Worm (Caenorhabditis elegans): Measurements from ENCODE around the gene ttr-42.
A peak's percentile ranks its signal among the peaks of the same experiment; 100 is the strongest.

The ttr-42 gene

ce11 chrX:2559399-2559798 lies 18.1 kb upstream of the ttr-42 start:
- no peak for TF ChIP-seq W03F9.2 (tag; optimal IDR thresholded peaks at IDR 0.05)
- peak; percentile 7 for TF ChIP-seq him-1 (tag; optimal IDR thresholded peaks at IDR 0.05)
- no peak for TF ChIP-seq dao-5 (tag; optimal IDR thresholded peaks at IDR 0.05)

ce11 chrX:2559979-2560378 lies 17.6 kb upstream of the ttr-42 start, which contains the start of gene F52H2.5:
Gene F52H2.5 (minus strand): TSS chrX:2560079.
- TF ChIP-seq him-1 (tag; optimal IDR thresholded peaks at IDR 0.05) (no peak), W03F9.2 (tag; optimal IDR thresholded peaks at IDR 0.05) (no peak), dao-5 (tag; optimal IDR thresholded peaks at IDR 0.05) (no peak)

- TF ChIP-seq him-1 (tag; optimal IDR thresholded peaks at IDR 0.05) (no peak), W03F9.2 (tag; optimal IDR thresholded peaks at IDR 0.05) (no peak)
Measured at ce11 chrX:2564047-2564446, 13.5 kb upstream of the ttr-42 start, which contains the start of gene dhcr-24. Gene dhcr-24 (minus strand): TSS chrX:2564147.

ce11 chrX:2565308-2565773 lies 12.2 kb upstream of the ttr-42 start, which contains the start of gene F52H2.15:
Gene F52H2.15 (plus strand): TSS chrX:2565358.
- no peak for TF ChIP-seq dao-5 (tag; optimal IDR thresholded peaks at IDR 0.05)

ce11 chrX:2567761-2568160 lies 9.8 kb upstream of the ttr-42 start:
- TF ChIP-seq dao-5 (tag; optimal IDR thresholded peaks at IDR 0.05) (no peak), W03F9.2 (tag; optimal IDR thresholded peaks at IDR 0.05) (no peak)

- TF ChIP-seq W03F9.2 (tag; optimal IDR thresholded peaks at IDR 0.05) = no peak
- TF ChIP-seq him-1 (tag; optimal IDR thresholded peaks at IDR 0.05) = no peak
- TF ChIP-seq dao-5 (tag; optimal IDR thresholded peaks at IDR 0.05) = no peak
Measured at ce11 chrX:2569040-2569439, 8.5 kb upstream of the ttr-42 start.

- TF ChIP-seq W03F9.2 (tag; optimal IDR thresholded peaks at IDR 0.05) = no peak
- no peak for TF ChIP-seq dao-5 (tag; optimal IDR thresholded peaks at IDR 0.05)
- TF ChIP-seq him-1 (tag; optimal IDR thresholded peaks at IDR 0.05) = no peak
Measured at ce11 chrX:2572646-2573149, 4.8 kb upstream of the ttr-42 start, which contains the start of the genes ccd-5 and F52H2.1. Gene ccd-5 (minus strand): TSS chrX:2572653. Gene F52H2.1 (plus strand): TSS chrX:2573099.

ce11 chrX:2580524-2580981 lies 3.0 kb downstream of the ttr-42 start, which contains the start of gene H01M10.1:
Gene H01M10.1 (minus strand): TSS chrX:2580574.
- TF ChIP-seq W03F9.2 (tag; optimal IDR thresholded peaks at IDR 0.05) = no peak
- TF ChIP-seq dao-5 (tag; optimal IDR thresholded peaks at IDR 0.05) = no peak
- no peak for TF ChIP-seq him-1 (tag; optimal IDR thresholded peaks at IDR 0.05)

- TF ChIP-seq dao-5 (tag; optimal IDR thresholded peaks at IDR 0.05) = no peak
- TF ChIP-seq him-1 (tag; optimal IDR thresholded peaks at IDR 0.05) = no peak
- TF ChIP-seq W03F9.2 (tag; optimal IDR thresholded peaks at IDR 0.05) = no peak
Measured at ce11 chrX:2581828-2582589, 4.5 kb downstream of the ttr-42 start.

ce11 chrX:2583135-2583683 lies 5.7 kb downstream of the ttr-42 start:
- TF ChIP-seq W03F9.2 (tag; optimal IDR thresholded peaks at IDR 0.05) = no peak
- no peak for TF ChIP-seq dao-5 (tag; optimal IDR thresholded peaks at IDR 0.05)
- TF ChIP-seq him-1 (tag; optimal IDR thresholded peaks at IDR 0.05) = no peak

- no peak for TF ChIP-seq him-1 (tag; optimal IDR thresholded peaks at IDR 0.05)
- TF ChIP-seq W03F9.2 (tag; optimal IDR thresholded peaks at IDR 0.05) = no peak
- TF ChIP-seq dao-5 (tag; optimal IDR thresholded peaks at IDR 0.05) = no peak
Measured at ce11 chrX:2585655-2586054, 8.1 kb downstream of the ttr-42 start, which contains the start of gene H01M10.2. Gene H01M10.2 (minus strand): TSS chrX:2585755.

- TF ChIP-seq W03F9.2 (tag; optimal IDR thresholded peaks at IDR 0.05) (no peak), dao-5 (tag; optimal IDR thresholded peaks at IDR 0.05) (no peak), him-1 (tag; optimal IDR thresholded peaks at IDR 0.05) (no peak)
Measured at ce11 chrX:2588012-2588411, 10.5 kb downstream of the ttr-42 start.

ce11 chrX:2590023-2590422 lies 12.5 kb downstream of the ttr-42 start:
- no peak for TF ChIP-seq W03F9.2 (tag; optimal IDR thresholded peaks at IDR 0.05)
- TF ChIP-seq dao-5 (tag; optimal IDR thresholded peaks at IDR 0.05) = no peak
- TF ChIP-seq him-1 (tag; optimal IDR thresholded peaks at IDR 0.05) = no peak

ce11 chrX:2590777-2591176 lies 13.2 kb downstream of the ttr-42 start:
- no peak for TF ChIP-seq him-1 (tag; optimal IDR thresholded peaks at IDR 0.05)
- no peak for TF ChIP-seq W03F9.2 (tag; optimal IDR thresholded peaks at IDR 0.05)
- no peak for TF ChIP-seq dao-5 (tag; optimal IDR thresholded peaks at IDR 0.05)

Data from whole organism, L4/young adult.